Worm (Caenorhabditis elegans): Measurements from ENCODE around the gene nlp-31.

The nlp-31 gene

ce11 chrV:3979819-3980218, at the start of gene nlp-31:
Gene nlp-31 (plus strand): TSS chrV:3980055.
- TF ChIP-seq tbx-11 (GFP tag; IDR thresholded peaks at IDR 0.05) (no peak), aly-1 (tag; optimal IDR thresholded peaks at IDR 0.05) (no peak), F13C5.2 (tag; optimal IDR thresholded peaks at IDR 0.05) (no peak), ceh-36 (tag; optimal IDR thresholded peaks at IDR 0.05) (no peak), hnd-1 (tag; optimal IDR thresholded peaks at IDR 0.05) (no peak), flt-1 (GFP tag; IDR thresholded peaks at IDR 0.05) (no peak), scrt-1 (GFP tag; IDR thresholded peaks at IDR 0.05) (no peak), tra-4 (tag; optimal IDR thresholded peaks at IDR 0.05) (no peak), ceh-13 (GFP tag; optimal IDR thresholded peaks at IDR 0.05) (no peak), tbx-37 (GFP tag; conservative IDR thresholded peaks at IDR 0.05) (no peak), B0310.2 (tag; optimal IDR thresholded peaks at IDR 0.05) (no peak), hmbx-1 (tag; optimal IDR thresholded peaks at IDR 0.05) (no peak), hmg-4 (GFP tag; optimal IDR thresholded peaks at IDR 0.05) (no peak), ets-7 (tag; optimal IDR thresholded peaks at IDR 0.05) (no peak), sea-1 (GFP tag; conservative IDR thresholded peaks at IDR 0.05) (no peak), ama-1 (optimal IDR thresholded peaks at IDR 0.05) (no peak)

- no peak for TF ChIP-seq tra-4 (tag; optimal IDR thresholded peaks at IDR 0.05)
- TF ChIP-seq scrt-1 (GFP tag; IDR thresholded peaks at IDR 0.05): no peak
- no peak for TF ChIP-seq ceh-36 (tag; optimal IDR thresholded peaks at IDR 0.05)
- no peak for TF ChIP-seq aly-1 (tag; optimal IDR thresholded peaks at IDR 0.05)
- no peak for TF ChIP-seq ets-7 (tag; optimal IDR thresholded peaks at IDR 0.05)
- no peak for TF ChIP-seq F13C5.2 (tag; optimal IDR thresholded peaks at IDR 0.05)
- TF ChIP-seq hmbx-1 (tag; optimal IDR thresholded peaks at IDR 0.05): no peak
- no peak for TF ChIP-seq sea-1 (GFP tag; conservative IDR thresholded peaks at IDR 0.05)
- no peak for TF ChIP-seq ama-1 (optimal IDR thresholded peaks at IDR 0.05)
- no peak for TF ChIP-seq flt-1 (GFP tag; IDR thresholded peaks at IDR 0.05)
- TF ChIP-seq pes-1 (GFP tag; IDR thresholded peaks at IDR 0.05): no peak
- no peak for TF ChIP-seq tbx-11 (GFP tag; IDR thresholded peaks at IDR 0.05)
- no peak for TF ChIP-seq tbx-37 (GFP tag; conservative IDR thresholded peaks at IDR 0.05)
- TF ChIP-seq B0310.2 (tag; optimal IDR thresholded peaks at IDR 0.05): no peak
- no peak for TF ChIP-seq hmg-4 (GFP tag; optimal IDR thresholded peaks at IDR 0.05)
Measured at ce11 chrV:3931326-3931725, 48.5 kb upstream of the nlp-31 start, which contains the start of gene srx-63. Gene srx-63 (plus strand): TSS chrV:3931626.

ce11 chrV:3935892-3936478, 43.9 kb upstream of the nlp-31 start, which contains the start of gene cyp-35A5:
Gene cyp-35A5 (plus strand): TSS chrV:3936326.
- TF ChIP-seq tbx-11 (GFP tag; IDR thresholded peaks at IDR 0.05) (no peak), hmbx-1 (tag; optimal IDR thresholded peaks at IDR 0.05) (no peak), hmg-4 (GFP tag; optimal IDR thresholded peaks at IDR 0.05) (no peak), tbx-37 (GFP tag; conservative IDR thresholded peaks at IDR 0.05) (no peak)

ce11 chrV:3938789-3939188, 41.1 kb upstream of the nlp-31 start, which contains the start of gene cyp-35B1:
Gene cyp-35B1 (plus strand): TSS chrV:3939032.
- no peak for TF ChIP-seq hnd-1 (tag; optimal IDR thresholded peaks at IDR 0.05)
- TF ChIP-seq tra-4 (tag; optimal IDR thresholded peaks at IDR 0.05): no peak
- TF ChIP-seq scrt-1 (GFP tag; IDR thresholded peaks at IDR 0.05): no peak
- no peak for TF ChIP-seq ceh-13 (GFP tag; optimal IDR thresholded peaks at IDR 0.05)
- no peak for TF ChIP-seq F13C5.2 (tag; optimal IDR thresholded peaks at IDR 0.05)
- no peak for TF ChIP-seq flt-1 (GFP tag; IDR thresholded peaks at IDR 0.05)
- no peak for TF ChIP-seq B0310.2 (tag; optimal IDR thresholded peaks at IDR 0.05)
- no peak for TF ChIP-seq sea-1 (GFP tag; conservative IDR thresholded peaks at IDR 0.05)
- TF ChIP-seq pes-1 (GFP tag; IDR thresholded peaks at IDR 0.05): no peak
- TF ChIP-seq tbx-11 (GFP tag; IDR thresholded peaks at IDR 0.05): no peak
- TF ChIP-seq ama-1 (optimal IDR thresholded peaks at IDR 0.05): no peak
- no peak for TF ChIP-seq aly-1 (tag; optimal IDR thresholded peaks at IDR 0.05)
- TF ChIP-seq ets-7 (tag; optimal IDR thresholded peaks at IDR 0.05): no peak
- TF ChIP-seq hmg-4 (GFP tag; optimal IDR thresholded peaks at IDR 0.05): no peak
- TF ChIP-seq ceh-36 (tag; optimal IDR thresholded peaks at IDR 0.05): no peak
- no peak for TF ChIP-seq hmbx-1 (tag; optimal IDR thresholded peaks at IDR 0.05)
- TF ChIP-seq tbx-37 (GFP tag; conservative IDR thresholded peaks at IDR 0.05): no peak

ce11 chrV:3941860-3942259, 38.0 kb upstream of the nlp-31 start, which contains the start of gene cyp-35B2:
Gene cyp-35B2 (plus strand): TSS chrV:3942160.
- no peak for TF ChIP-seq hmbx-1 (tag; optimal IDR thresholded peaks at IDR 0.05)
- no peak for TF ChIP-seq ets-7 (tag; optimal IDR thresholded peaks at IDR 0.05)
- TF ChIP-seq F13C5.2 (tag; optimal IDR thresholded peaks at IDR 0.05): no peak
- no peak for TF ChIP-seq flt-1 (GFP tag; IDR thresholded peaks at IDR 0.05)
- TF ChIP-seq B0310.2 (tag; optimal IDR thresholded peaks at IDR 0.05): no peak
- no peak for TF ChIP-seq tra-4 (tag; optimal IDR thresholded peaks at IDR 0.05)
- TF ChIP-seq hmg-4 (GFP tag; optimal IDR thresholded peaks at IDR 0.05): no peak
- TF ChIP-seq sea-1 (GFP tag; conservative IDR thresholded peaks at IDR 0.05): no peak
- no peak for TF ChIP-seq aly-1 (tag; optimal IDR thresholded peaks at IDR 0.05)
- no peak for TF ChIP-seq pes-1 (GFP tag; IDR thresholded peaks at IDR 0.05)
- no peak for TF ChIP-seq ceh-36 (tag; optimal IDR thresholded peaks at IDR 0.05)
- no peak for TF ChIP-seq tbx-11 (GFP tag; IDR thresholded peaks at IDR 0.05)
- no peak for TF ChIP-seq tbx-37 (GFP tag; conservative IDR thresholded peaks at IDR 0.05)

- TF ChIP-seq sea-1 (GFP tag; conservative IDR thresholded peaks at IDR 0.05) (no peak), aly-1 (tag; optimal IDR thresholded peaks at IDR 0.05) (no peak), hnd-1 (tag; optimal IDR thresholded peaks at IDR 0.05) (no peak), ceh-36 (tag; optimal IDR thresholded peaks at IDR 0.05) (no peak), ceh-13 (GFP tag; optimal IDR thresholded peaks at IDR 0.05) (no peak), F13C5.2 (tag; optimal IDR thresholded peaks at IDR 0.05) (no peak), ets-7 (tag; optimal IDR thresholded peaks at IDR 0.05) (no peak)
Measured at ce11 chrV:3943364-3943763, 36.5 kb upstream of the nlp-31 start.

- TF ChIP-seq pes-1 (GFP tag; IDR thresholded peaks at IDR 0.05) (no peak), B0310.2 (tag; optimal IDR thresholded peaks at IDR 0.05) (no peak), tbx-11 (GFP tag; IDR thresholded peaks at IDR 0.05) (no peak), scrt-1 (GFP tag; IDR thresholded peaks at IDR 0.05) (no peak), hnd-1 (tag; optimal IDR thresholded peaks at IDR 0.05) (no peak), F13C5.2 (tag; optimal IDR thresholded peaks at IDR 0.05) (no peak), hmg-4 (GFP tag; optimal IDR thresholded peaks at IDR 0.05) (no peak), ets-7 (tag; optimal IDR thresholded peaks at IDR 0.05) (no peak), ceh-36 (tag; optimal IDR thresholded peaks at IDR 0.05) (no peak)
Measured at ce11 chrV:3945053-3945452, 34.8 kb upstream of the nlp-31 start, which contains the start of gene cyp-35B3. Gene cyp-35B3 (plus strand): TSS chrV:3945353.

Measured in whole organism, early embryonic.